Worm (Caenorhabditis elegans): ENCODE data around the gene swsn-4.

DNA sequence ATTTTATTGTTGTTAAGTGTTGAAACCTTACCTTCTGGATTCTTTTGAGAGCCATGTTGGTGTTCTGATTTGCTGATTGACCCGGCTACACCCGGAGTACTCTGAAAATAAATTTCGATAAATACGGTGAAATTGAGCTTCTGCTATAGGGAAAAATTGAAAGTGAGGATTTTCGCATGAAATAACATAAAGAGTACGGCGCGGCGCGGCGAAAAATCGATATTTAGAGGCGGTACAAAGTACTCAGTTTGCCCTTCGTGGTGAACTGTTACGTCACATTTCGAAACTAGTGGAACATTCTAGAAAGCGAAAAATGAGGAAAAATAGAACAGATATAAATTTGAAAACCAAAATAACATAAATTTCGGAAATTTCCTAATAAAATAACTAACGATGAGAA, 43.7 kb upstream of the swsn-4 start, which contains the start of gene let-70:
- TF ChIP-seq dpl-1 (GFP tag; optimal IDR thresholded peaks at IDR 0.05) (no peak), Y67H2A.10 (GFP tag; conservative IDR thresholded peaks at IDR 0.05) (no peak), unc-62 (GFP tag; optimal IDR thresholded peaks at IDR 0.05) (no peak), hrde-1 (tag; optimal IDR thresholded peaks at IDR 0.05; ENCODE audit: borderline replicate concordance) (no peak)
